Fruit fly (Drosophila melanogaster) whole organism, prepupa: ENCODE results near the gene dnc.

Experiments
- CG10631 ChIP-seq: fragments of 200-800 bp; sonication (Bioruptor generic); optimal IDR thresholded peaks from 2 replicates; lab custom pipeline; 2016; ENCODE audit warnings: missing biosample characterization, missing genetic modification characterization
- CG10669 ChIP-seq: fragments of 200-800 bp; sonication (Bioruptor generic); optimal IDR thresholded peaks from 3 replicates; lab custom pipeline; 2018; ENCODE audit warnings: missing biosample characterization, mild to moderate bottlenecking, missing genetic modification characterization, moderate library complexity
- CG11762 ChIP-seq: fragments of 200-800 bp; sonication (Bioruptor generic); optimal IDR thresholded peaks from 3 replicates; lab custom pipeline; 2016; ENCODE audit warnings: missing biosample characterization, missing genetic modification characterization; ENCODE audit not compliant: insufficient read depth
- CG11902 ChIP-seq: fragments of 200-800 bp; sonication (Bioruptor generic); optimal IDR thresholded peaks from 3 replicates; lab custom pipeline; 2016; ENCODE audit warnings: missing biosample characterization, missing genetic modification characterization
- CG15336 ChIP-seq: fragments of 200-800 bp; sonication (Bioruptor generic); IDR thresholded peaks from 2 replicates; pipeline ENCODE4 v1.3.6; 2022; ENCODE audit warnings: missing biosample characterization, missing genetic modification characterization
- CG16779 ChIP-seq: fragments of 200-800 bp; sonication (Bioruptor generic); optimal IDR thresholded peaks from 3 replicates; lab custom pipeline; 2017; ENCODE audit warnings: missing biosample characterization, mild to moderate bottlenecking, missing genetic modification characterization
- CG3032 ChIP-seq: fragments of 200-800 bp; optimal IDR thresholded peaks from 2 replicates; lab custom pipeline; 2019; ENCODE audit warnings: missing biosample characterization, mild to moderate bottlenecking, missing genetic modification characterization, moderate library complexity
- CG31627 ChIP-seq: fragments of 200-800 bp; sonication (Bioruptor generic); optimal IDR thresholded peaks from 3 replicates; lab custom pipeline; 2016; ENCODE audit warnings: missing biosample characterization, missing genetic modification characterization
- CG32006 ChIP-seq: fragments of 200-800 bp; sonication (Bioruptor generic); optimal IDR thresholded peaks from 3 replicates; lab custom pipeline; 2017; ENCODE audit warnings: missing biosample characterization, mild to moderate bottlenecking, missing genetic modification characterization
- CG34406 ChIP-seq: fragments of 200-800 bp; sonication (Bioruptor generic); optimal IDR thresholded peaks from 3 replicates; lab custom pipeline; 2016; ENCODE audit warnings: missing biosample characterization, missing genetic modification characterization
- CG4318 ChIP-seq: fragments of 200-800 bp; sonication (Bioruptor generic); optimal IDR thresholded peaks from 3 replicates; lab custom pipeline; 2017; ENCODE audit warnings: missing biosample characterization, mild to moderate bottlenecking, missing genetic modification characterization
- CG6163 ChIP-seq: fragments of 200-800 bp; sonication (Bioruptor generic); IDR thresholded peaks from 3 replicates; pipeline ENCODE4 v1.3.6; 2022; ENCODE audit warnings: missing biosample characterization, missing genetic modification characterization
- CG6276 ChIP-seq: fragments of 200-800 bp; sonication (Bioruptor generic); optimal IDR thresholded peaks from 2 replicates; lab custom pipeline; 2017; ENCODE audit warnings: missing biosample characterization, mild to moderate bottlenecking, missing genetic modification characterization
- CG6792 ChIP-seq: fragments of 200-800 bp; sonication (Bioruptor generic); optimal IDR thresholded peaks from 3 replicates; lab custom pipeline; 2016; ENCODE audit warnings: missing biosample characterization, missing genetic modification characterization
- CG6854 ChIP-seq: fragments of 200-800 bp; sonication (Bioruptor generic); optimal IDR thresholded peaks from 2 replicates; lab custom pipeline; 2017; ENCODE audit warnings: missing biosample characterization, mild to moderate bottlenecking, missing genetic modification characterization
- CG7368 ChIP-seq: fragments of 200-800 bp; sonication (Bioruptor generic); optimal IDR thresholded peaks from 3 replicates; lab custom pipeline; 2016; ENCODE audit warnings: missing biosample characterization, missing genetic modification characterization
- CG8119 ChIP-seq: fragments of 200-800 bp; sonication (Bioruptor generic); IDR thresholded peaks from 3 replicates; pipeline ENCODE4 v1.3.6; 2022; ENCODE audit warnings: missing biosample characterization, missing genetic modification characterization
- CG8319 ChIP-seq: fragments of 200-800 bp; sonication (Bioruptor generic); optimal IDR thresholded peaks from 3 replicates; lab custom pipeline; 2016; ENCODE audit warnings: missing biosample characterization, missing genetic modification characterization
- CG8632 ChIP-seq: fragments of 200-800 bp; sonication (Bioruptor generic); optimal IDR thresholded peaks from 3 replicates; lab custom pipeline; 2016; ENCODE audit warnings: missing biosample characterization, missing genetic modification characterization
- CG9139 ChIP-seq: fragments of 200-800 bp; sonication (Bioruptor generic); optimal IDR thresholded peaks from 3 replicates; lab custom pipeline; 2017; ENCODE audit warnings: missing biosample characterization, mild to moderate bottlenecking, missing genetic modification characterization
- Eip78C ChIP-seq: fragments of 200-800 bp; sonication (Bioruptor generic); peaks from one replicate; lab custom pipeline; 2016; ENCODE audit warnings: missing biosample characterization, missing genetic modification characterization
- Gug ChIP-seq: fragments of 200-800 bp; sonication (Bioruptor generic); IDR thresholded peaks from 2 replicates; pipeline ENCODE4 v1.3.6; 2022; ENCODE audit warnings: missing biosample characterization, missing genetic modification characterization
- Hr38 ChIP-seq: sonication (Bioruptor generic); optimal IDR thresholded peaks from 2 replicates; lab custom pipeline; 2016; ENCODE audit warnings: missing biosample characterization, missing genetic modification characterization
- Hr39 ChIP-seq: fragments of 200-800 bp; sonication (Bioruptor generic); optimal IDR thresholded peaks from 2 replicates; lab custom pipeline; 2016; ENCODE audit warnings: missing biosample characterization, missing genetic modification characterization
- Lpt ChIP-seq: fragments of 200-800 bp; sonication (Bioruptor generic); optimal IDR thresholded peaks from 3 replicates; lab custom pipeline; 2016; ENCODE audit warnings: missing biosample characterization, missing genetic modification characterization
- OdsH ChIP-seq: fragments of 200-800 bp; sonication (Bioruptor generic); optimal IDR thresholded peaks from 3 replicates; lab custom pipeline; 2016; ENCODE audit warnings: missing biosample characterization, missing genetic modification characterization
- Smox ChIP-seq: fragments of 200-800 bp; sonication (Bioruptor generic); optimal IDR thresholded peaks from 3 replicates; lab custom pipeline; 2016; ENCODE audit warnings: missing biosample characterization, missing genetic modification characterization
- Sox14 ChIP-seq: fragments of 200-800 bp; sonication (Bioruptor generic); optimal IDR thresholded peaks from 3 replicates; lab custom pipeline; 2016; ENCODE audit warnings: missing biosample characterization, missing genetic modification characterization
- achi ChIP-seq: fragments of 200-800 bp; sonication (Bioruptor generic); optimal IDR thresholded peaks from 3 replicates; lab custom pipeline; 2016; ENCODE audit warnings: missing biosample characterization, missing genetic modification characterization
- dsx ChIP-seq: fragments of 200-800 bp; optimal IDR thresholded peaks from 3 replicates; lab custom pipeline; 2019; ENCODE audit warnings: missing biosample characterization, mild to moderate bottlenecking, missing genetic modification characterization, moderate library complexity; ENCODE audit not compliant: poor library complexity, severe bottlenecking
- eg ChIP-seq: fragments of 200-800 bp; sonication (Bioruptor generic); IDR thresholded peaks from 3 replicates; pipeline ENCODE4 v1.3.6; 2022; ENCODE audit warnings: missing biosample characterization, missing genetic modification characterization
- esn ChIP-seq: fragments of 200-800 bp; sonication (Bioruptor generic); optimal IDR thresholded peaks from 2 replicates; lab custom pipeline; 2016; ENCODE audit warnings: missing biosample characterization, mild to moderate bottlenecking, missing genetic modification characterization, moderate library complexity
- fd59A ChIP-seq: fragments of 200-800 bp; sonication (Bioruptor generic); optimal IDR thresholded peaks from 2 replicates; lab custom pipeline; 2017; ENCODE audit warnings: missing biosample characterization, mild to moderate bottlenecking, missing genetic modification characterization, missing genetic modification reagents
- fd85E ChIP-seq: fragments of 200-800 bp; sonication (Bioruptor generic); optimal IDR thresholded peaks from 3 replicates; lab custom pipeline; 2016; ENCODE audit warnings: missing biosample characterization, missing genetic modification characterization
- fkh ChIP-seq: fragments of 200-800 bp; sonication (Bioruptor generic); optimal IDR thresholded peaks from 3 replicates; lab custom pipeline; 2017; ENCODE audit warnings: missing biosample characterization, mild to moderate bottlenecking, missing genetic modification characterization, moderate library complexity
- net ChIP-seq: fragments of 200-800 bp; sonication (Bioruptor generic); optimal IDR thresholded peaks from 3 replicates; lab custom pipeline; 2016; ENCODE audit warnings: missing biosample characterization, missing genetic modification characterization
- pdm3 ChIP-seq: fragments of 200-800 bp; sonication (Bioruptor generic); optimal IDR thresholded peaks from 3 replicates; lab custom pipeline; 2016; ENCODE audit warnings: missing biosample characterization, missing genetic modification characterization
- salr ChIP-seq, 2 experiments: fragments of 200-800 bp; sonication (Bioruptor generic); optimal IDR thresholded peaks; 3 replicates each; lab custom pipeline; 2016 to 2018; ENCODE audit warnings: missing biosample characterization in 2 of 2, missing genetic modification characterization in 2 of 2, mild to moderate bottlenecking in 1 of 2
- spab ChIP-seq: fragments of 200-800 bp; sonication (Bioruptor generic); optimal IDR thresholded peaks from 2 replicates; lab custom pipeline; 2017; ENCODE audit warnings: missing biosample characterization, mild to moderate bottlenecking, missing genetic modification characterization, missing genetic modification reagents
- ss ChIP-seq, 2 experiments: fragments of 200-800 bp; sonication (Bioruptor generic); optimal IDR thresholded peaks; 2 replicates in 1 of 2; 3 replicates in 1 of 2; lab custom pipeline; 2017 to 2018; ENCODE audit warnings: mild to moderate bottlenecking in 2 of 2, missing biosample characterization in 2 of 2, missing genetic modification characterization in 2 of 2, moderate library complexity in 1 of 2
- svp ChIP-seq: fragments of 200-800 bp; sonication (Bioruptor generic); peaks from one replicate; lab custom pipeline; 2016; ENCODE audit warnings: missing biosample characterization, missing genetic modification characterization
- topi ChIP-seq: fragments of 200-800 bp; sonication (Bioruptor generic); optimal IDR thresholded peaks from 3 replicates; lab custom pipeline; 2016; ENCODE audit warnings: missing biosample characterization, missing genetic modification characterization
- vri ChIP-seq: fragments of 200-800 bp; sonication (Bioruptor generic); optimal IDR thresholded peaks from 3 replicates; lab custom pipeline; 2016; ENCODE audit warnings: missing biosample characterization, mild to moderate bottlenecking, missing genetic modification characterization

dnc gene

dm6 chrX:3176193-3176592, at the start of gene dnc:
Gene dnc (plus strand): TSS chrX:3176440.
- TF ChIP-seq CG8319 (GFP tag; lab: Kevin White, UChicago) (no peak), eg (peak; percentile 30; the same call in 1 of the 3 replicates), Sox14 (GFP tag; lab: Kevin White, UChicago) (no peak), Lpt (GFP tag; lab: Kevin White, UChicago) (no peak), CG6854 (GFP tag; lab: Kevin White, UChicago) (peak; percentile 50), CG9139 (GFP tag; lab: Kevin White, UChicago) (peak; percentile 15), CG7368 (GFP tag; lab: Kevin White, UChicago) (no peak), topi (GFP tag; lab: Kevin White, UChicago) (no peak), CG32006 (no peak), CG10631 (no peak), CG16779 (tag; lab: Kevin White, UChicago) (peak; percentile 2), CG6276 (GFP tag; lab: Kevin White, UChicago) (peak; percentile 8), CG11902 (GFP tag; lab: Kevin White, UChicago) (no peak), CG11762 (GFP tag; lab: Kevin White, UChicago) (no peak), CG6792 (GFP tag; lab: Kevin White, UChicago) (no peak), Eip78C (peak; percentile 29), pdm3 (GFP tag; lab: Kevin White, UChicago) (no peak), CG15336 (GFP tag; lab: Robert Waterston, UW) (peak; percentile 43; the same call in 1 of the 2 replicates), spab (GFP tag; lab: Kevin White, UChicago) (no peak), fkh (GFP tag; lab: Kevin White, UChicago) (peak; percentile 8), Hr39 (GFP tag; lab: Kevin White, UChicago) (no peak), Smox (GFP tag; lab: Kevin White, UChicago) (no peak), CG8632 (no peak), salr (GFP tag; optimal IDR thresholded peaks at IDR 0.05; lab: Kevin White, UChicago) (no peak), svp (GFP tag; lab: Kevin White, UChicago) (no peak), CG10669 (GFP tag; lab: Kevin White, UChicago) (no peak), achi (no peak), CG8119 (GFP tag; lab: Robert Waterston, UW) (no peak), dsx (GFP tag; lab: Kevin White, UChicago) (no peak), esn (GFP tag; lab: Kevin White, UChicago) (no peak), CG6163 (GFP tag; lab: Robert Waterston, UW) (0 out of 3 replicates have a peak, but pooled peaks have one; percentile 40), Gug (GFP tag; lab: Robert Waterston, UW) (no peak), net (GFP tag; lab: Kevin White, UChicago) (peak; percentile 26), Hr38 (no peak), ss (GFP tag; optimal IDR thresholded peaks at IDR 0.05; lab: Kevin White, UChicago) (peak; percentile 13 to 45), OdsH (GFP tag; lab: Kevin White, UChicago) (no peak)
- TF ChIP-seq, all 60 proteins: peak for 11

dm6 chrX:3127564-3127963, 48.7 kb upstream of the dnc start:
- TF ChIP-seq vri (GFP tag; lab: Kevin White, UChicago), result no peak
- TF ChIP-seq ss (GFP tag; optimal IDR thresholded peaks at IDR 0.05; lab: Kevin White, UChicago), result no peak
- no peak for TF ChIP-seq topi (GFP tag; lab: Kevin White, UChicago)
- TF ChIP-seq fd85E (GFP tag; lab: Kevin White, UChicago), result no peak
- no peak for TF ChIP-seq fd59A (GFP tag; lab: Kevin White, UChicago)
- no peak for TF ChIP-seq CG34406 (GFP tag; lab: Kevin White, UChicago)
- no peak for TF ChIP-seq CG31627 (GFP tag; lab: Kevin White, UChicago)
- no peak for TF ChIP-seq fkh (GFP tag; lab: Kevin White, UChicago)
- no peak for TF ChIP-seq Lpt (GFP tag; lab: Kevin White, UChicago)
- TF ChIP-seq CG4318 (GFP tag; lab: Kevin White, UChicago), result no peak
- no peak for TF ChIP-seq Sox14 (GFP tag; lab: Kevin White, UChicago)
- TF ChIP-seq CG3032 (tag; lab: Kevin White, UChicago), result no peak
- no peak for TF ChIP-seq CG11902 (GFP tag; lab: Kevin White, UChicago)
